Worm (Caenorhabditis elegans) whole organism, L1 larva: ENCODE data around the gene pot-2.

ENCODE experiments used
- C04F5.9 ChIP-seq: sonication (generic microtip); optimal IDR thresholded peaks from 2 replicates; lab custom pipeline; 2016; ENCODE audit warnings: missing genetic modification characterization, missing compliant biosample characterization
- C16A3.4 ChIP-seq: fragments of 150-350 bp; optimal IDR thresholded peaks from 2 replicates; lab custom pipeline; 2014; ENCODE audit warnings: missing biosample characterization, missing genetic modification characterization
- Y116A8C.19 ChIP-seq: sonication (generic microtip); optimal IDR thresholded peaks from 2 replicates; lab custom pipeline; 2016; ENCODE audit warnings: missing compliant biosample characterization, missing genetic modification characterization, borderline replicate concordance
- aha-1 ChIP-seq: fragments of 150-350 bp; optimal IDR thresholded peaks from 2 replicates; lab custom pipeline; 2014; ENCODE audit warnings: missing biosample characterization, missing genetic modification characterization
- blmp-1 ChIP-seq: fragments of 150-350 bp; optimal IDR thresholded peaks from 2 replicates; lab custom pipeline; 2014; ENCODE audit warnings: missing biosample characterization, missing genetic modification characterization
- ceh-63 ChIP-seq: fragments of 200-800 bp; sonication (Bioruptor generic); optimal IDR thresholded peaks from 2 replicates; lab custom pipeline; 2018; ENCODE audit warnings: mild to moderate bottlenecking, missing genetic modification characterization, missing compliant biosample characterization
- ceh-8 ChIP-seq: fragments of 200-800 bp; sonication (Bioruptor generic); optimal IDR thresholded peaks from 2 replicates; lab custom pipeline; 2018; ENCODE audit warnings: mild to moderate bottlenecking, missing genetic modification characterization, moderate library complexity, missing compliant biosample characterization
- ceh-88 ChIP-seq: fragments of 200-800 bp; sonication (Bioruptor generic); IDR thresholded peaks from 2 replicates; pipeline ENCODE4 v1.3.6; 2022; ENCODE audit warnings: missing genetic modification characterization, missing compliant biosample characterization
- ceh-90 ChIP-seq: sonication (generic microtip); optimal IDR thresholded peaks from 2 replicates; lab custom pipeline; 2016; ENCODE audit warnings: missing genetic modification characterization, missing compliant biosample characterization
- ces-1 ChIP-seq: fragments of 150-350 bp; optimal IDR thresholded peaks from 2 replicates; lab custom pipeline; 2014; ENCODE audit warnings: missing biosample characterization, missing genetic modification reagents, missing genetic modification characterization
- dsc-1 ChIP-seq: sonication (generic microtip); optimal IDR thresholded peaks from 2 replicates; lab custom pipeline; 2016; ENCODE audit warnings: mild to moderate bottlenecking, missing genetic modification characterization, missing compliant biosample characterization
- efl-1 ChIP-seq, 4 experiments: fragments of 150-350 bp; optimal IDR thresholded peaks in 3 of 4; peaks in 1 of 4; 1 replicate in 1 of 4; 2 replicates in 3 of 4; lab custom pipeline; 2014; ENCODE audit warnings: missing biosample characterization in 2 of 4, missing genetic modification characterization in 2 of 4, missing genetic modification reagents in 2 of 4
- efl-3 ChIP-seq: fragments of 200-800 bp; sonication (Bioruptor generic); optimal IDR thresholded peaks from 2 replicates; lab custom pipeline; 2018; ENCODE audit warnings: mild to moderate bottlenecking, missing genetic modification characterization, missing compliant biosample characterization
- egl-13 ChIP-seq: sonication (generic microtip); optimal IDR thresholded peaks from 2 replicates; lab custom pipeline; 2016; ENCODE audit warnings: missing genotype, missing genetic modification reagents, missing genetic modification characterization, missing compliant biosample characterization
- egl-27 ChIP-seq, 2 experiments: fragments of 150-350 bp in 1 of 2; sonication (generic microtip); optimal IDR thresholded peaks; 3 replicates each; lab custom pipeline; 2017 to 2018; ENCODE audit warnings: missing biosample characterization in 2 of 2, missing genetic modification characterization in 2 of 2, missing genetic modification reagents in 2 of 2
- elt-2 ChIP-seq: sonication (generic microtip); optimal IDR thresholded peaks from 2 replicates; lab custom pipeline; 2016; ENCODE audit warnings: missing genetic modification characterization, mild to moderate bottlenecking, inconsistent platforms, missing compliant biosample characterization, missing genetic modification reagents
- fkh-10 ChIP-seq: sonication (generic microtip); optimal IDR thresholded peaks from 2 replicates; lab custom pipeline; 2017; ENCODE audit warnings: missing biosample characterization, missing genetic modification reagents, missing genetic modification characterization
- fkh-4 ChIP-seq: sonication (generic microtip); optimal IDR thresholded peaks from 2 replicates; lab custom pipeline; 2016; ENCODE audit warnings: missing compliant biosample characterization, missing genetic modification characterization, borderline replicate concordance
- fkh-8 ChIP-seq: sonication (generic microtip); optimal IDR thresholded peaks from 2 replicates; lab custom pipeline; 2016; ENCODE audit warnings: mild to moderate bottlenecking, missing genetic modification characterization, missing compliant biosample characterization
- hpl-2 ChIP-seq: fragments of 150-350 bp; optimal IDR thresholded peaks from 2 replicates; lab custom pipeline; 2014; ENCODE audit warnings: missing biosample characterization, missing genetic modification reagents, missing genetic modification characterization
- irx-1 ChIP-seq: sonication (generic microtip); optimal IDR thresholded peaks from 2 replicates; lab custom pipeline; 2016; ENCODE audit warnings: missing genetic modification characterization, missing compliant biosample characterization
- jun-1 ChIP-seq: fragments of 150-350 bp; optimal IDR thresholded peaks from 2 replicates; lab custom pipeline; 2014; ENCODE audit warnings: missing biosample characterization, missing genetic modification reagents, missing genetic modification characterization
- mep-1 ChIP-seq: fragments of 150-350 bp; optimal IDR thresholded peaks from 2 replicates; lab custom pipeline; 2014; ENCODE audit warnings: missing biosample characterization, missing genetic modification characterization
- nhr-19 ChIP-seq: fragments of 200-800 bp; sonication (Bioruptor generic); conservative IDR thresholded peaks from 2 replicates; pipeline ENCODE4 v1.3.6; 2022; ENCODE audit warnings: missing genetic modification characterization, missing compliant biosample characterization
- nhr-20 ChIP-seq: sonication (generic microtip); optimal IDR thresholded peaks from 2 replicates; lab custom pipeline; 2016; ENCODE audit warnings: mild to moderate bottlenecking, missing genetic modification characterization, missing compliant biosample characterization
- nhr-28 ChIP-seq: fragments of 150-350 bp; optimal IDR thresholded peaks from 2 replicates; lab custom pipeline; 2014; ENCODE audit warnings: missing biosample characterization, missing genetic modification characterization
- nhr-47 ChIP-seq: sonication (generic microtip); optimal IDR thresholded peaks from 2 replicates; lab custom pipeline; 2016; ENCODE audit warnings: mild to moderate bottlenecking, missing genetic modification characterization, moderate library complexity, missing compliant biosample characterization
- nhr-71 ChIP-seq: sonication (generic microtip); optimal IDR thresholded peaks from 2 replicates; lab custom pipeline; 2016; ENCODE audit warnings: mild to moderate bottlenecking, missing genetic modification characterization, moderate library complexity, missing compliant biosample characterization
- nhr-77 ChIP-seq: fragments of 150-350 bp; optimal IDR thresholded peaks from 2 replicates; lab custom pipeline; 2014; ENCODE audit warnings: missing biosample characterization, missing genetic modification characterization
- nhr-84 ChIP-seq: sonication (generic microtip); optimal IDR thresholded peaks from 2 replicates; lab custom pipeline; 2017; ENCODE audit warnings: missing biosample characterization, missing genetic modification characterization
- nhr-85 ChIP-seq: sonication (generic microtip); peaks from one replicate; lab custom pipeline; 2016; ENCODE audit warnings: missing genetic modification characterization, inconsistent platforms, missing compliant biosample characterization
- pax-3 ChIP-seq: fragments of 200-800 bp; sonication (Bioruptor generic); optimal IDR thresholded peaks from 2 replicates; lab custom pipeline; 2018; ENCODE audit warnings: mild to moderate bottlenecking, missing genetic modification characterization, moderate library complexity, missing compliant biosample characterization
- snpc-4 ChIP-seq: fragments of 150-350 bp; optimal IDR thresholded peaks from 2 replicates; lab custom pipeline; 2014; ENCODE audit warnings: missing biosample characterization, missing genetic modification characterization
- sox-4 ChIP-seq: sonication (generic microtip); optimal IDR thresholded peaks from 2 replicates; lab custom pipeline; 2016; ENCODE audit warnings: missing genetic modification characterization, missing compliant biosample characterization
- sup-37 ChIP-seq: fragments of 200-800 bp; sonication (Bioruptor generic); optimal IDR thresholded peaks from 2 replicates; lab custom pipeline; 2018; ENCODE audit warnings: mild to moderate bottlenecking, missing genetic modification characterization, missing compliant biosample characterization
- tbx-2 ChIP-seq: sonication (generic microtip); optimal IDR thresholded peaks from 2 replicates; lab custom pipeline; 2016; ENCODE audit warnings: missing genetic modification characterization, missing compliant biosample characterization
- unc-30 ChIP-seq: sonication (generic microtip); optimal IDR thresholded peaks from 2 replicates; lab custom pipeline; 2017; ENCODE audit warnings: missing biosample characterization, missing genetic modification characterization
- unc-86 ChIP-seq: sonication (generic microtip); optimal IDR thresholded peaks from 2 replicates; lab custom pipeline; 2016; ENCODE audit warnings: missing genetic modification characterization, missing compliant biosample characterization
- vab-15 ChIP-seq: sonication (generic microtip); optimal IDR thresholded peaks from 2 replicates; lab custom pipeline; 2017; ENCODE audit warnings: missing genotype, mild to moderate bottlenecking, missing genetic modification characterization, missing compliant biosample characterization
- xbp-1 ChIP-seq: sonication (generic microtip); optimal IDR thresholded peaks from 2 replicates; lab custom pipeline; 2016; ENCODE audit warnings: missing genetic modification characterization, missing compliant biosample characterization
- zag-1 ChIP-seq: fragments of 150-350 bp; optimal IDR thresholded peaks from 2 replicates; lab custom pipeline; 2014; ENCODE audit warnings: missing biosample characterization, missing genetic modification characterization
- ztf-11 ChIP-seq, 2 experiments: sonication (generic microtip); optimal IDR thresholded peaks; 2 replicates each; lab custom pipeline; 2016 to 2017; ENCODE audit warnings: missing genetic modification characterization in 2 of 2, missing biosample characterization in 1 of 2, missing compliant biosample characterization in 1 of 2
- ztf-4 ChIP-seq: fragments of 150-350 bp; optimal IDR thresholded peaks from 2 replicates; lab custom pipeline; 2014; ENCODE audit warnings: missing biosample characterization, missing genetic modification characterization

The pot-2 gene

DNA sequence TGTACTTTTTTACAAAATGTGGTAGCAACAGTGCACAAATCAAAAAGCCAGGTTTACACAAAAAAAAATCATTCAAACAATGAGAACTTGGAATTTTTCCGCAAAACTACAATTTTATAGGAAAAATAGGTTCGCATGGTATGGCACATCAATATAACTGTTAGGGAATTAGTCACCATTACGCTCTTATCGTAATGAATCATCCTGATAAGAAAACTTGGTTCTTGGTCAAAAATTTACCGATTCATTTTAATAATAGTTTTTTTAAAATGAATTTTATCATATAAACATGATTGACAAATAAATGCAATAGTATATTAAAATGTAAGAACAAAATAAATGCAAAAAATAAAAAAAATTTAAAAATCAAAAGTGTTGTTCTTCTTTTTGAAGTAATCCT, 16.6 kb downstream of the pot-2 start:
- peak; percentile 12 for TF ChIP-seq elt-2
- TF ChIP-seq ceh-63 = no peak

DNA sequence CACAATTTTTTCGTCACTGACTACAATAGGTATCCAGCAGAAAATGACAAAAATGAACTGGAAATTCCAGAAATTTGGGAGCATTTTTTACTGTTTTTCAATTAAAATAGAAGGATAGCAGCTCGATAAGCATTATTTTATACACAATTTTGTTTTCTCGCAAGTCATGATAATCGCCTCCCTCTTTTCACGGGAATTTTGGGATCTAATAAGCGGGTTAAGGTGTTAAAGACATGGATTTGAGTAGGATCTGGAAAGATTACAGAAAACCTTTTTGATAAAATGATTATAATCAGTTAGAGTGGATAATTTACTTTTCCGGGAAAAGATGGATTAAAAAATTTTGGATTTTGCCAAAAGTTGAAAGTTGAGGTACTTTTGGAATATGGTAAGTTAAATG, 24.7 kb downstream of the pot-2 start, which contains the start of gene gcy-29:
Gene gcy-29, minus strand, starts transcription at position 101 of the 400 bp plus-strand sequence.
- TF ChIP-seq egl-27 (tag; optimal IDR thresholded peaks at IDR 0.05; lab: Kevin White, UChicago) (no peak), egl-13 (tag; lab: Kevin White, UChicago) (peak; percentile 28), dsc-1 (tag; lab: Kevin White, UChicago) (peak; percentile 81)

DNA sequence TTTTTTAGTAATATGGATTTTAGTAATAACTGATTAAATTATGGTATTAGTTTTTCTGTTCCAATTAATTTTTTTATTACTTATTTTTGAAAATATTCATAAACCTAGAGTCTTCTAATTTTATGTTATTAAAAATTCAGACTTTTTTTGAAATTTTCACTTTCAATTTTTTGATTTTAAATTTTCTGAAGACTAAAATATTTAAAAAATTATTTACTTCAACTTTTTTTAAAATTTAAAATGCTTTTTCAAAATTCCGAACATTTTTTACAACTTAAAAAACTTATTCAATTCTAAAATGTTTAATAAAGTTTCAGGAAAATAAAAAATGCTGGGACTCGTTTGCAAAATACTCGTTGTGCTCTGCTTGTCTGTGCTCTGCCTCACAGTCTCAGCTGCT, 26.6 kb downstream of the pot-2 start, which contains the start of gene nlp-41:
Gene nlp-41, plus strand, starts transcription at position 301 of the 400 bp plus-strand sequence.
- TF ChIP-seq zag-1 (tag; lab: Kevin White, UChicago) (no peak), nhr-28 (tag; lab: Kevin White, UChicago) (no peak), fkh-4 (tag; lab: Kevin White, UChicago) (no peak), nhr-71 (tag; lab: Kevin White, UChicago) (no peak), nhr-47 (tag; lab: Kevin White, UChicago) (no peak), nhr-84 (tag; lab: Kevin White, UChicago) (no peak), unc-30 (tag; lab: Kevin White, UChicago) (no peak), fkh-10 (GFP tag; lab: Kevin White, UChicago) (no peak), egl-27 (tag; optimal IDR thresholded peaks at IDR 0.05; lab: Kevin White, UChicago) (no peak), fkh-8 (no peak), vab-15 (tag; lab: Kevin White, UChicago) (no peak), mep-1 (tag; lab: Kevin White, UChicago) (no peak)

DNA sequence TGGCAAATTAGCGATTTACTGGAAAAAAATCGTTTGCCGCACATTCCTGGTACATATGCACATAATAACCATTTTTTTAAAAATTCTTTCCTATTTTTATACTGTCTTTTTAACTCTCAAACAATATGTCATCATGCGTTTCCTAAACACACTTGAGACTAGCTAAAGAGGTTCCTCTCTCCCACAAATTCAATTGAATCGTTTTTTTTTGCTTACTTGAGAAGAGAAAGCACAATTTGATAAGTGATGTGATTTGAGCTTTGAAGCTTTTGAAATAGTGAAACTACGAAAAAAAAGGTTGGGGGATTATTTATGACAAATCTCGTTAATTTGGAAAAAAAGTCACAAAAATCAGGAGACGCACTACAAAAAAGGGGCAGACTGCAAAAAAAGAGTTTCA, 31.0 kb downstream of the pot-2 start:
- TF ChIP-seq sup-37 (GFP tag; lab: Kevin White, UChicago) = no peak
- peak; percentile 55 for TF ChIP-seq fkh-10 (GFP tag; lab: Kevin White, UChicago)
- TF ChIP-seq, all 84 proteins: peak for 1

DNA sequence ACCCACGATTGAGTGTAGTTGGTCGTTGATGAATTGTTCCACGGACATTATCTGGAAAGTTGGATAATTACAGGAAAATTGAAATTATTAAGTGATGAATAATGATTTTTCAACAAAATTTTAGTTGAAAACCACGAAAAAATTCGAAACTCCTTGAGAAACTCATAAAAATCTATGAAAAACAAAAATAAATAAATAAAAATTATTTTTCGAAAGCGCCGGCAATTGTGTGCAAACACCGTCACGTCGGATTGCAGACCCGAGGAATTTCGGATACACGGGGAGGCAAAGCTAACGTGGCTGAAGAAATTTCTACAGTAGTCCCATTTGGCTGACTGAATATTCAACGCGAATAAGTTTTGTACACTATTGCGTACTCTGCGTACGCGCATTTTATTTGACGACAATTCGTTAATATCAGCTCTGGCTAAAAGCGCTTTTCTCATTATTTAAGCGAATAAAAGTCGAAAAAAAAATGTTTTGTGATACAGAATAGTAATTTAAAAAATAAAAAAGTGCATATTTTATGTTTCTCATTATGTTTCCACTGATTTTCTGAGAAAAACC, 37.7 kb downstream of the pot-2 start, which contains the start of gene mog-4:
Gene mog-4, minus strand, starts transcription at position 51 of the 567 bp plus-strand sequence.
- peak; percentile 99 for TF ChIP-seq nhr-47 (tag; lab: Kevin White, UChicago)
- peak; percentile 98 for TF ChIP-seq fkh-8
- TF ChIP-seq sox-4 (tag; lab: Kevin White, UChicago) = peak; percentile 93
- peak; percentile 82 for TF ChIP-seq ceh-90
- TF ChIP-seq efl-3 (GFP tag; lab: Kevin White, UChicago) = peak; percentile 73
- TF ChIP-seq nhr-19 (GFP tag; lab: Robert Waterston, UW) = peak; percentile 100
- peak; percentile 95 for TF ChIP-seq ceh-8 (GFP tag; lab: Kevin White, UChicago)
- peak; percentile 96 for TF ChIP-seq egl-13 (tag; lab: Kevin White, UChicago)
- TF ChIP-seq C04F5.9 (tag; lab: Kevin White, UChicago) = peak; percentile 97
- TF ChIP-seq pax-3 = peak; percentile 98
- peak; percentile 97 for TF ChIP-seq tbx-2 (tag; lab: Kevin White, UChicago)
- TF ChIP-seq nhr-20 (tag; lab: Kevin White, UChicago) = peak; percentile 97
- TF ChIP-seq ztf-11 (tag; optimal IDR thresholded peaks at IDR 0.05; lab: Kevin White, UChicago) = peak in 1 of 2 experiments; percentile 96
- TF ChIP-seq dsc-1 (tag; lab: Kevin White, UChicago) = peak; percentile 98
- TF ChIP-seq nhr-77 = peak; percentile 95
- TF ChIP-seq snpc-4 (tag; lab: Kevin White, UChicago) = peak; percentile 77
- peak; percentile 6 for TF ChIP-seq aha-1 (tag; lab: Kevin White, UChicago)
- TF ChIP-seq jun-1 (tag; lab: Kevin White, UChicago) = peak; percentile 74
- TF ChIP-seq irx-1 = peak; percentile 95
- TF ChIP-seq ztf-4 (tag; lab: Kevin White, UChicago) = peak; percentile 63
- peak; percentile 97 for TF ChIP-seq unc-86 (tag; lab: Kevin White, UChicago)
- TF ChIP-seq efl-1 (optimal IDR thresholded peaks at IDR 0.05; lab: Kevin White, UChicago) = peak; percentile 85 to 86
- TF ChIP-seq efl-1 (GFP tag; optimal IDR thresholded peaks at IDR 0.05 in 1 of 2; lab: Kevin White, UChicago) = peak; percentile 77 to 98
- peak; percentile 100 for TF ChIP-seq ceh-88
- peak; percentile 86 for TF ChIP-seq elt-2
- TF ChIP-seq ces-1 (GFP tag; lab: Kevin White, UChicago) = peak; percentile 34
- TF ChIP-seq nhr-85 (tag; lab: Kevin White, UChicago) = peak; percentile 98
- peak; percentile 49 for TF ChIP-seq blmp-1 (tag; lab: Kevin White, UChicago)
- TF ChIP-seq C16A3.4 = peak; percentile 82
- peak; percentile 59 for TF ChIP-seq Y116A8C.19 (tag; lab: Kevin White, UChicago)
- peak; percentile 19 for TF ChIP-seq hpl-2 (GFP tag; lab: Kevin White, UChicago)
- TF ChIP-seq xbp-1 (tag; lab: Kevin White, UChicago) = peak; percentile 96
